Worm (Caenorhabditis elegans) whole organism, mixed stage, embryonic: Measurements from ENCODE around the gene fntb-1.

Experiments
- blmp-1 ChIP-seq: fragments of 150-350 bp; optimal IDR thresholded peaks from 2 replicates; lab custom pipeline; 2014; ENCODE audit warnings: missing biosample characterization, missing genetic modification characterization
- flh-1 ChIP-seq: fragments of 200-800 bp; sonication (Bioruptor generic); optimal IDR thresholded peaks from 2 replicates; lab custom pipeline; 2018; ENCODE audit warnings: mild to moderate bottlenecking, missing genetic modification characterization, moderate library complexity, missing compliant biosample characterization
- lsy-2 ChIP-seq: fragments of 150-350 bp; optimal IDR thresholded peaks from 2 replicates; lab custom pipeline; 2014; ENCODE audit warnings: missing biosample characterization, missing genetic modification characterization
- nhr-28 ChIP-seq: fragments of 150-350 bp; optimal IDR thresholded peaks from 2 replicates; lab custom pipeline; 2014; ENCODE audit warnings: missing biosample characterization, missing genetic modification characterization
- pha-4 ChIP-seq: fragments of 150-350 bp; optimal IDR thresholded peaks from 2 replicates; lab custom pipeline; 2018; ENCODE audit warnings: missing biosample characterization, missing genetic modification reagents, missing genetic modification characterization
- snpc-4 ChIP-seq: fragments of 150-350 bp; optimal IDR thresholded peaks from 2 replicates; lab custom pipeline; 2014; ENCODE audit warnings: missing biosample characterization, missing genetic modification characterization
- ztf-11 ChIP-seq: fragments of 150-350 bp; optimal IDR thresholded peaks from 2 replicates; lab custom pipeline; 2014; ENCODE audit warnings: missing biosample characterization, missing genetic modification characterization

- TF ChIP-seq lsy-2 (tag; lab: Kevin White, UChicago) (no peak), nhr-28 (tag; lab: Kevin White, UChicago) (no peak), ztf-11 (tag; lab: Kevin White, UChicago) (no peak), snpc-4 (tag; lab: Kevin White, UChicago) (no peak), pha-4 (no peak), blmp-1 (no peak), flh-1 (GFP tag; lab: Kevin White, UChicago) (no peak)
Observed at ce11 chrV:14472229-14472628, 24.8 kb downstream of the fntb-1 start, which contains the start of gene clec-227.
